Worm (Caenorhabditis elegans) whole organism, L4/young adult: ENCODE data around the gene fbf-2.
A peak's percentile ranks its signal among the peaks of the same experiment; 100 is the strongest.

Experiments
- W03F9.2 ChIP-seq: fragments of 150-350 bp; optimal IDR thresholded peaks from 2 replicates; lab custom pipeline; 2014; ENCODE audit warnings: missing biosample characterization, missing genetic modification characterization
- dao-5 ChIP-seq: sonication (generic microtip); optimal IDR thresholded peaks from 2 replicates; lab custom pipeline; 2016; ENCODE audit warnings: missing genotype, missing genetic modification characterization, moderate library complexity, missing compliant biosample characterization
- him-1 ChIP-seq: sonication (generic microtip); optimal IDR thresholded peaks from 2 replicates; lab custom pipeline; 2016; ENCODE audit warnings: missing genotype, missing genetic modification reagents, missing genetic modification characterization, missing compliant biosample characterization

Gene fbf-2

ce11 chrII:6113187-6113586, 21.9 kb upstream of the fbf-2 start, which contains the start of gene heri-1:
heri-1 (minus strand) TSS chrII:6113194.
- TF ChIP-seq him-1 (no peak), dao-5 (no peak), W03F9.2 (tag; lab: Kevin White, UChicago) (no peak)

ce11 chrII:6109989-6110388, 18.7 kb upstream of the fbf-2 start:
- TF ChIP-seq him-1 (no peak), W03F9.2 (tag; lab: Kevin White, UChicago) (no peak), dao-5 (no peak)

ce11 chrII:6107773-6108172, 16.5 kb upstream of the fbf-2 start:
- TF ChIP-seq him-1: no peak
- TF ChIP-seq W03F9.2 (tag; lab: Kevin White, UChicago): no peak
- no peak for TF ChIP-seq dao-5

ce11 chrII:6103986-6104385, 12.7 kb upstream of the fbf-2 start:
- TF ChIP-seq dao-5 (no peak), him-1 (no peak), W03F9.2 (tag; lab: Kevin White, UChicago) (no peak)

ce11 chrII:6101475-6101874, 10.2 kb upstream of the fbf-2 start:
- TF ChIP-seq him-1 (no peak), dao-5 (no peak), W03F9.2 (tag; lab: Kevin White, UChicago) (no peak)

ce11 chrII:6099500-6099899, 8.2 kb upstream of the fbf-2 start, which contains the start of gene rgs-3:
rgs-3 (plus strand) TSS chrII:6099800.
- TF ChIP-seq W03F9.2 (tag; lab: Kevin White, UChicago): no peak
- no peak for TF ChIP-seq him-1
- no peak for TF ChIP-seq dao-5

DNA sequence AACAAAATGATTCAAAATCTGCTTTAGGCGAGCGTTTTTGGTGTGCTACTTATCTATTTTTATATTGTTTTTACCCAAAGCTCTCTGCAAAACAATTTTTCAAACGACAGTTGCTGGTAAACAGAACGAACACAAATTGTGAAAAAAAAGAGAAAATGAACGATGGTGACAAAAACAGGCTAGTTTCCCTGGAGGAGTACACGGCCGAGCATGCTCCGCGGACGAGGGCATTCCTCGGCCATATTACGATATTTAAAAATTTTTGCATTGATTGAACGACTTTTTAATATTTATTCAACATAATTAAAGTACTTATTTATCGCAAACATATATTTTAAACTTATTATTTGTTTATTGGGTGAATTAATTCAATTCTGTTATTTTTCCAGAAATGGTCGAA, 6.2 kb upstream of the fbf-2 start, which contains the start of the genes tpp-2 and rbbp-5:
TSS of gene tpp-2 (minus strand) at position 157 of the 400 bp plus-strand sequence.
TSS of gene rbbp-5 (plus strand) at position 390 of the 400 bp plus-strand sequence.
- no peak for TF ChIP-seq dao-5
- TF ChIP-seq him-1: no peak
- no peak for TF ChIP-seq W03F9.2 (tag; lab: Kevin White, UChicago)

- TF ChIP-seq him-1 (no peak), W03F9.2 (tag; lab: Kevin White, UChicago) (no peak), dao-5 (no peak)
Measured at ce11 chrII:6082620-6083019, 8.7 kb downstream of the fbf-2 start, which contains the start of gene F21H12.3. F21H12.3 (plus strand) TSS chrII:6082920.

DNA sequence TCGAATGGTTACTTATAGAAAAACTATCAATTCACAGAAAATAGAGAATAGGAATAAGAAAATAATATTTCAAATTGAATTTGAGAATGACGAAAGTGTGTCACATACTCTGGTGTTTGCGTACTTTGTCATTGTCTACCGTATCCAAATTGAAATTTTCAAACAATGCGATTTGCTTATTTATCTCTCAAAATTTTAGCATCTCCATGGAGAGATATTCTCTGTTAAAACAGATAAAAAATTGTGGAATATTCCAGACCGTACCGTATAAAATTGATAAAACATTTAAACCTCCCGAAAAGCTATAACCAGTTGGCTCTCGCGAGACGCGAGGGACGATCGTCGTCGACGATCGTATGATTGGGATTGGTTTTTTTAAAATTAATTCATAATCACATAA, 10.5 kb downstream of the fbf-2 start, which contains the start of gene fbf-1:
TSS of gene fbf-1 (minus strand) at position 101 of the 400 bp plus-strand sequence.
- no peak for TF ChIP-seq W03F9.2 (tag; lab: Kevin White, UChicago)

ce11 chrII:6077604-6078003, 13.7 kb downstream of the fbf-2 start, which contains the start of gene H12I13.6:
H12I13.6 (plus strand) TSS chrII:6077904.
- TF ChIP-seq W03F9.2 (tag; lab: Kevin White, UChicago): no peak

DNA sequence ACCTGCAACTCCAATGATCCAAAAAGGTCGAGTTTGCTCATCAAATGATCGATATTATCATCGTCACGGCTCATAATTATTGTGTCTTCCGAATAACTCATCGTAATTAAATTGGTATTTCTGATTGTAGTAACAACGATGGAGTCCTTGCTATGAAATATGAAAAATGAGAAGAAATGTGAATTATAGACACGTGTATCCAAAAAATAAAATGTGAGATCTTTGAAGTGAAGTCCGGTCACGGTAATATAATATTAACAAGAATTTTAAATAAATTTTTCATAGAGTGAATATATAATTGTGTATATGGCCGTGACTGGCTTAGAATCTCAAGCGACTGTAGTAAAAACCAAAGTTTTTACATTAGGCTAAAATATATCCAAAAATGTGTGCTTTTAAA, 24.2 kb downstream of the fbf-2 start, which contains the start of gene H12I13.1:
TSS of gene H12I13.1 (minus strand) at position 101 of the 400 bp plus-strand sequence.
- TF ChIP-seq dao-5 (no peak), him-1 (no peak), W03F9.2 (tag; lab: Kevin White, UChicago) (no peak)

ce11 chrII:6061495-6061894, 29.8 kb downstream of the fbf-2 start:
- TF ChIP-seq him-1 (peak; percentile 40), dao-5 (no peak), W03F9.2 (tag; lab: Kevin White, UChicago) (peak; percentile 69)

DNA sequence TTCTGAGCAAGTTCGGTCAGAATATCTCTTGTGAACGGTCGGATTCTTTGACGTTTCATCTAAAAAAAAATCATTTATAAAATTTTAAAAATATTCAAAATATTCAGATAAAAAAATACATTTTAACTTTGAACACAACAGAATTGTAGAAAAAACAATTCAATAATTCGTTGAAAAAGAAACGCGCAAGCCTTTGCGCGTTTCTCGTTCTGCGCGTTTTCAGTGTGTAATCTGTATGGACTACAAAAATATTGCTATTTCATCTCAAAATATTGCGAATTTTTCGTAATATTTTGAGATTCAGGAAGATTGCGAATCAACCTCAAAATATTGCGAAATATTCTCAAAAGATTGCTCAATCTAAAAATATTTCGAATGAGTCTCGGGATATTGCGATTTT, 35.4 kb downstream of the fbf-2 start, which contains the start of gene R12C12.7:
TSS of gene R12C12.7 (minus strand) at position 59 of the 400 bp plus-strand sequence.
- no peak for TF ChIP-seq him-1
- TF ChIP-seq dao-5: no peak
- TF ChIP-seq W03F9.2 (tag; lab: Kevin White, UChicago): no peak

ce11 chrII:6050120-6050519, 41.2 kb downstream of the fbf-2 start, which contains the start of gene gldc-1:
gldc-1 (plus strand) TSS chrII:6050420.
- TF ChIP-seq him-1 (no peak), W03F9.2 (tag; lab: Kevin White, UChicago) (no peak), dao-5 (no peak)

- TF ChIP-seq W03F9.2 (tag; lab: Kevin White, UChicago) (no peak), him-1 (no peak), dao-5 (no peak)
Measured at ce11 chrII:6049546-6049945, 41.7 kb downstream of the fbf-2 start.

- TF ChIP-seq him-1 (peak; percentile 36), W03F9.2 (tag; lab: Kevin White, UChicago) (peak; percentile 88), dao-5 (no peak)
Measured at ce11 chrII:6047639-6048159, 43.6 kb downstream of the fbf-2 start, which contains the start of the genes R12C12.6 and ran-5. R12C12.6 (minus strand) TSS chrII:6047867. ran-5 (plus strand) TSS chrII:6048109.
